Worm (Caenorhabditis elegans): ENCODE measurements around the gene ceeh-1.

The ceeh-1 gene

DNA sequence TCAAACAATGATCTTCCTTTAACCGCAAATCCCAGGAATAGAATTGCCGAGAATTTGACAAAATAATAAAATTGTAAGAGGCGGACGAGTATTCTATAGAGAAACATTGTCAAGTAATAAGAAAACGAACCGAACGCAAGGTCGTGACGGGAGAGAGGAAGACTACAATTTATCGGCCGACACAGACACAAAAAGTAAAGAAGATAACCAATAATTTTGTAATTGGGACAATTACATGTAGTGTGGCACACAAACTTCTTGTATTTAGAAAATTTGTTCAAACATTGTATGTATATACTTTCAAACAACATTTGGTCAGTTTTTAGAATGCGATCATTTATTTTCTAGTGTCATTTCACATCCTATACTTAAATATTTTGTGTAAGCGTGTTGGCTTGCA, at the start of gene ceeh-1:
TSS of gene ceeh-1 (minus strand) at position 317 of the 400 bp plus-strand sequence.
- TF ChIP-seq unc-39 (tag; optimal IDR thresholded peaks at IDR 0.05) (no peak), daf-8 (GFP tag; IDR thresholded peaks at IDR 0.05) (no peak), dmd-6 (GFP tag; IDR thresholded peaks at IDR 0.05) (peak; percentile 20; the same call in 1 of the 2 replicates), mxl-3 (GFP tag; optimal IDR thresholded peaks at IDR 0.05) (peak; percentile 22), php-3 (GFP tag; IDR thresholded peaks at IDR 0.05) (no peak), madf-9 (GFP tag; conservative IDR thresholded peaks at IDR 0.05) (no peak), hlh-11 (tag; optimal IDR thresholded peaks at IDR 0.05) (peak; percentile 12), D1046.2 (GFP tag; IDR thresholded peaks at IDR 0.05) (no peak), mep-1 (tag; optimal IDR thresholded peaks at IDR 0.05) (no peak), daf-12 (tag; optimal IDR thresholded peaks at IDR 0.05) (no peak), saeg-2 (GFP tag; IDR thresholded peaks at IDR 0.05) (no peak), dpl-1 (GFP tag; optimal IDR thresholded peaks at IDR 0.05) (no peak), Y75B8A.6 (GFP tag; IDR thresholded peaks at IDR 0.05) (no peak), egl-43 (GFP tag; IDR thresholded peaks at IDR 0.05) (no peak), snpc-1.2 (GFP tag; IDR thresholded peaks at IDR 0.05) (no peak), spr-1 (tag; optimal IDR thresholded peaks at IDR 0.05) (no peak), lin-38 (GFP tag; IDR thresholded peaks at IDR 0.05) (no peak), mxl-2 (GFP tag; conservative IDR thresholded peaks at IDR 0.05) (no peak), nhr-77 (tag; optimal IDR thresholded peaks at IDR 0.05) (peak; percentile 4), nhr-76 (tag; optimal IDR thresholded peaks at IDR 0.05) (no peak), ceh-62 (tag; optimal IDR thresholded peaks at IDR 0.05) (no peak), nhr-28 (tag; optimal IDR thresholded peaks at IDR 0.05) (peak; percentile 100), lir-3 (tag; optimal IDR thresholded peaks at IDR 0.05) (no peak), aly-2 (tag; optimal IDR thresholded peaks at IDR 0.05) (no peak), ztf-11 (tag; optimal IDR thresholded peaks at IDR 0.05) (no peak), spr-3 (GFP tag; optimal IDR thresholded peaks at IDR 0.05) (no peak), vab-7 (GFP tag; IDR thresholded peaks at IDR 0.05) (no peak), pqm-1 (tag; optimal IDR thresholded peaks at IDR 0.05) (peak; percentile 30), mdl-1 (tag; optimal IDR thresholded peaks at IDR 0.05) (no peak), lim-7 (GFP tag; IDR thresholded peaks at IDR 0.05) (no peak), madf-5 (GFP tag; IDR thresholded peaks at IDR 0.05) (no peak), dve-1 (tag; optimal IDR thresholded peaks at IDR 0.05; ENCODE audit: insufficient read depth) (no peak), daf-16 (GFP tag; optimal IDR thresholded peaks at IDR 0.05) (no peak), daf-16 (tag; optimal IDR thresholded peaks at IDR 0.05) (no peak), lin-1 (GFP tag; IDR thresholded peaks at IDR 0.05) (no peak), arid-1 (GFP tag; conservative IDR thresholded peaks at IDR 0.05) (no peak), nhr-41 (GFP tag; IDR thresholded peaks at IDR 0.05) (no peak), duxl-1 (tag; optimal IDR thresholded peaks at IDR 0.05; ENCODE audit: poor library complexity) (no peak), ctbp-1 (GFP tag; IDR thresholded peaks at IDR 0.05) (no peak), unc-62 (GFP tag; optimal IDR thresholded peaks at IDR 0.05 in 1 of 2) (peak in 1 of 2 experiments; percentile 15), unc-62 (tag; optimal IDR thresholded peaks at IDR 0.05) (no peak), dmd-8 (GFP tag; IDR thresholded peaks at IDR 0.05) (no peak), ces-1 (GFP tag; optimal IDR thresholded peaks at IDR 0.05) (no peak), nhr-111 (GFP tag; optimal IDR thresholded peaks at IDR 0.05) (no peak), lsy-2 (tag; optimal IDR thresholded peaks at IDR 0.05) (peak in 1 of 2 experiments; percentile 4)
